Fruit fly (Drosophila melanogaster) whole organism, embryonic: ENCODE measurements around the gene CG13720.
A peak's percentile ranks its signal among the peaks of the same experiment; 100 is the strongest.

Experiments used
- B-H1 ChIP-seq: fragments of 200-800 bp; sonication (Bioruptor generic); IDR thresholded peaks from 3 replicates; pipeline ENCODE4 v1.3.6; 2022; ENCODE audit warnings: missing biosample characterization, missing genetic modification characterization
- C15 ChIP-seq: fragments of 200-800 bp; sonication (Bioruptor generic); IDR thresholded peaks from 3 replicates; pipeline ENCODE4 v1.3.6; 2022; ENCODE audit warnings: missing biosample characterization, missing genetic modification characterization
- CG11695 ChIP-seq: fragments of 200-800 bp; sonication (Bioruptor generic); IDR thresholded peaks from 3 replicates; pipeline ENCODE4 v1.3.6; 2022; ENCODE audit warnings: missing biosample characterization, missing genetic modification characterization
- CG12659 ChIP-seq: fragments of 200-800 bp; sonication (Bioruptor generic); optimal IDR thresholded peaks from 3 replicates; lab custom pipeline; 2017; ENCODE audit warnings: mild to moderate bottlenecking, missing biosample characterization, missing genetic modification reagents, missing genetic modification characterization
- CG12942 ChIP-seq: fragments of 200-800 bp; sonication (Bioruptor generic); optimal IDR thresholded peaks from 3 replicates; lab custom pipeline; 2016; ENCODE audit warnings: missing biosample characterization, missing genetic modification characterization
- CG13775 ChIP-seq: fragments of 200-800 bp; sonication (Bioruptor generic); optimal IDR thresholded peaks from 3 replicates; lab custom pipeline; 2017; ENCODE audit warnings: missing biosample characterization, mild to moderate bottlenecking, missing genetic modification characterization
- CG14860 ChIP-seq: fragments of 200-800 bp; sonication (Bioruptor generic); IDR thresholded peaks from 3 replicates; pipeline ENCODE4 v1.3.6; 2022; ENCODE audit warnings: missing biosample characterization, missing genetic modification characterization; ENCODE audit not compliant: partially characterized antibody
- CG1647 ChIP-seq: fragments of 200-800 bp; sonication (Bioruptor generic); optimal IDR thresholded peaks from 3 replicates; lab custom pipeline; 2016; ENCODE audit warnings: missing biosample characterization, missing genetic modification characterization
- CG16813 ChIP-seq: fragments of 200-800 bp; sonication (Bioruptor generic); IDR thresholded peaks from 3 replicates; pipeline ENCODE4 v1.3.6; 2022; ENCODE audit warnings: missing biosample characterization, missing genetic modification characterization; ENCODE audit not compliant: partially characterized antibody
- CG17328 ChIP-seq: fragments of 200-800 bp; sonication (Bioruptor generic); IDR thresholded peaks from 2 replicates; pipeline ENCODE4 v1.3.6; 2022; ENCODE audit warnings: missing biosample characterization, missing genetic modification characterization
- CG17568 ChIP-seq: fragments of 200-800 bp; sonication (Bioruptor generic); optimal IDR thresholded peaks from 2 replicates; lab custom pipeline; 2018; ENCODE audit warnings: missing biosample characterization, mild to moderate bottlenecking, missing genetic modification characterization, moderate library complexity
- CG30020 ChIP-seq: fragments of 200-800 bp; optimal IDR thresholded peaks from 2 replicates; lab custom pipeline; 2019; ENCODE audit warnings: missing biosample characterization, mild to moderate bottlenecking, missing genetic modification characterization, moderate library complexity
- CG30431 ChIP-seq: fragments of 200-800 bp; sonication (Bioruptor generic); optimal IDR thresholded peaks from 2 replicates; lab custom pipeline; 2017; ENCODE audit warnings: missing biosample characterization, missing genetic modification characterization
- CG3838 ChIP-seq: fragments of 200-800 bp; sonication (Bioruptor generic); optimal IDR thresholded peaks from 3 replicates; lab custom pipeline; 2016; ENCODE audit warnings: missing biosample characterization, missing genetic modification characterization
- CG7556 ChIP-seq: fragments of 200-800 bp; sonication (Bioruptor generic); optimal IDR thresholded peaks from 2 replicates; lab custom pipeline; 2017; ENCODE audit warnings: missing biosample characterization, mild to moderate bottlenecking, missing genetic modification characterization
- CG7839 ChIP-seq: fragments of 200-800 bp; sonication (Bioruptor generic); optimal IDR thresholded peaks from 3 replicates; lab custom pipeline; 2018; ENCODE audit warnings: missing biosample characterization, mild to moderate bottlenecking, missing genetic modification characterization, moderate library complexity
- CG9727 ChIP-seq: fragments of 200-800 bp; sonication (Bioruptor generic); optimal IDR thresholded peaks from 3 replicates; lab custom pipeline; 2017; ENCODE audit warnings: missing biosample characterization, mild to moderate bottlenecking, missing genetic modification characterization
- Doc3 ChIP-seq: fragments of 200-800 bp; sonication (Bioruptor generic); IDR thresholded peaks from 3 replicates; pipeline ENCODE4 v1.3.6; 2022; ENCODE audit warnings: missing biosample characterization, missing genetic modification characterization; ENCODE audit not compliant: partially characterized antibody
- E2f2 ChIP-seq: fragments of 200-800 bp; sonication (Bioruptor generic); IDR thresholded peaks from 2 replicates; pipeline ENCODE4 v1.3.6; 2022; ENCODE audit warnings: missing biosample characterization, missing genetic modification characterization
- Fer1 ChIP-seq: fragments of 200-800 bp; sonication (Bioruptor generic); optimal IDR thresholded peaks from 2 replicates; lab custom pipeline; 2017; ENCODE audit warnings: missing biosample characterization, mild to moderate bottlenecking, missing genetic modification characterization
- GATAe ChIP-seq: fragments of 200-800 bp; sonication (Bioruptor generic); conservative IDR thresholded peaks from 2 replicates; pipeline ENCODE4 v1.3.6; 2022; ENCODE audit warnings: missing biosample characterization, missing genetic modification characterization
- Hey ChIP-seq: fragments of 200-800 bp; sonication (Bioruptor generic); optimal IDR thresholded peaks from 3 replicates; lab custom pipeline; 2018; ENCODE audit warnings: missing biosample characterization, mild to moderate bottlenecking, missing genetic modification characterization
- Hsf ChIP-seq: fragments of 200-800 bp; sonication (Bioruptor generic); optimal IDR thresholded peaks from 3 replicates; lab custom pipeline; 2016; ENCODE audit warnings: missing biosample characterization, missing genetic modification characterization
- MESR4 ChIP-seq: fragments of 200-800 bp; sonication (Bioruptor generic); optimal IDR thresholded peaks from 2 replicates; lab custom pipeline; 2018; ENCODE audit warnings: missing biosample characterization, mild to moderate bottlenecking, missing genetic modification characterization, moderate library complexity
- MTF-1 ChIP-seq: fragments of 200-800 bp; sonication (Bioruptor generic); optimal IDR thresholded peaks from 2 replicates; lab custom pipeline; 2018; ENCODE audit warnings: missing biosample characterization, mild to moderate bottlenecking, missing genetic modification characterization, borderline replicate concordance
- NC2α ChIP-seq: fragments of 200-800 bp; sonication (Bioruptor generic); optimal IDR thresholded peaks from 2 replicates; lab custom pipeline; 2016; ENCODE audit warnings: missing biosample characterization, missing genetic modification characterization
- bsh ChIP-seq, 2 experiments: fragments of 200-800 bp; sonication (Bioruptor generic); optimal IDR thresholded peaks; 2 replicates each; lab custom pipeline; 2017 to 2018; ENCODE audit warnings: mild to moderate bottlenecking in 2 of 2, missing biosample characterization in 2 of 2, missing genetic modification characterization in 2 of 2, moderate library complexity in 1 of 2
- cad ChIP-seq: fragments of >200 bp; optimal IDR thresholded peaks from 2 replicates; lab custom pipeline; 2017; ENCODE audit warnings: missing biosample characterization, missing genetic modification characterization
- insv ChIP-seq, 2 experiments: fragments of 200-800 bp; sonication (Bioruptor generic); optimal IDR thresholded peaks; 3 replicates each; lab custom pipeline; 2016 to 2018; ENCODE audit warnings: missing biosample characterization in 2 of 2, missing genetic modification characterization in 2 of 2
- jumu ChIP-seq: fragments of 200-800 bp; sonication (Bioruptor generic); optimal IDR thresholded peaks from 3 replicates; lab custom pipeline; 2016; ENCODE audit warnings: missing biosample characterization, missing genetic modification characterization
- lov ChIP-seq, 2 experiments: fragments of 200-800 bp in 1 of 2; fragments of >200 bp in 1 of 2; sonication (Bioruptor generic) in 1 of 2; IDR thresholded peaks in 1 of 2; optimal IDR thresholded peaks in 1 of 2; 2 replicates in 1 of 2; 3 replicates in 1 of 2; pipeline versions ENCODE4 v1.3.6 to Lab custom; 2017 to 2022; ENCODE audit warnings: missing biosample characterization in 1 of 2, missing genetic modification characterization in 1 of 2
- maf-S ChIP-seq: fragments of 200-800 bp; sonication (Bioruptor generic); optimal IDR thresholded peaks from 2 replicates; lab custom pipeline; 2016; ENCODE audit warnings: missing biosample characterization, missing genetic modification characterization
- mam ChIP-seq: fragments of 200-800 bp; sonication (Bioruptor generic); optimal IDR thresholded peaks from 3 replicates; lab custom pipeline; 2016; ENCODE audit warnings: missing biosample characterization, missing genetic modification characterization
- mld ChIP-seq: fragments of 200-800 bp; sonication (Bioruptor generic); IDR thresholded peaks from 3 replicates; pipeline ENCODE4 v1.3.6; 2022; ENCODE audit warnings: missing biosample characterization, missing genetic modification characterization; ENCODE audit not compliant: partially characterized antibody
- oc ChIP-seq: fragments of 200-800 bp; sonication (Bioruptor generic); optimal IDR thresholded peaks from 2 replicates; lab custom pipeline; 2018; ENCODE audit warnings: missing biosample characterization, mild to moderate bottlenecking, missing genetic modification characterization, moderate library complexity
- onecut ChIP-seq: fragments of 200-800 bp; sonication (Bioruptor generic); IDR thresholded peaks from 2 replicates; pipeline ENCODE4 v1.3.6; 2022; ENCODE audit warnings: missing biosample characterization, missing genetic modification characterization
- prd ChIP-seq, 3 experiments: fragments of >200 bp in 2 of 3; fragments of 200-800 bp in 1 of 3; sonication (Bioruptor generic) in 1 of 3; optimal IDR thresholded peaks in 2 of 3; IDR thresholded peaks in 1 of 3; 2 replicates in 2 of 3; 3 replicates in 1 of 3; pipeline versions ENCODE4 v1.3.6 to Lab custom; 2017 to 2022; ENCODE audit warnings: missing biosample characterization in 1 of 3, missing genetic modification characterization in 1 of 3
- pros ChIP-seq: fragments of 200-800 bp; sonication (Bioruptor generic); optimal IDR thresholded peaks from 3 replicates; lab custom pipeline; 2019; ENCODE audit warnings: missing biosample characterization, mild to moderate bottlenecking, missing genetic modification characterization, moderate library complexity
- pzg ChIP-seq: fragments of 200-800 bp; sonication (Bioruptor generic); optimal IDR thresholded peaks from 3 replicates; lab custom pipeline; 2018; ENCODE audit warnings: missing biosample characterization, mild to moderate bottlenecking, missing genetic modification characterization, moderate library complexity
- ranshi ChIP-seq: fragments of 200-800 bp; sonication (Bioruptor generic); IDR thresholded peaks from 2 replicates; pipeline ENCODE4 v1.3.6; 2022; ENCODE audit warnings: missing biosample characterization, missing genetic modification characterization
- seq ChIP-seq: fragments of 200-800 bp; sonication (Bioruptor generic); IDR thresholded peaks from 2 replicates; pipeline ENCODE4 v1.3.6; 2022; ENCODE audit warnings: missing biosample characterization, missing genetic modification characterization
- slp2 ChIP-seq: fragments of 200-800 bp; sonication (Bioruptor generic); optimal IDR thresholded peaks from 2 replicates; lab custom pipeline; 2016; ENCODE audit warnings: missing biosample characterization, missing genetic modification characterization
- sob ChIP-seq: fragments of 200-800 bp; sonication (Bioruptor generic); IDR thresholded peaks from 2 replicates; pipeline ENCODE4 v1.3.6; 2022; ENCODE audit warnings: missing biosample characterization, missing genetic modification characterization
- trem ChIP-seq: fragments of 200-800 bp; optimal IDR thresholded peaks from 3 replicates; lab custom pipeline; 2019; ENCODE audit warnings: missing biosample characterization, mild to moderate bottlenecking, missing genetic modification characterization, moderate library complexity
- trh ChIP-seq: fragments of 200-800 bp; sonication (Bioruptor generic); optimal IDR thresholded peaks from 2 replicates; lab custom pipeline; 2016; ENCODE audit warnings: missing biosample characterization, missing genetic modification characterization
- twi ChIP-seq: fragments of 200-800 bp; optimal IDR thresholded peaks from 2 replicates; lab custom pipeline; 2019; ENCODE audit warnings: missing biosample characterization, mild to moderate bottlenecking, missing genetic modification characterization, moderate library complexity
- zfh2 ChIP-seq: fragments of 200-800 bp; sonication (Bioruptor generic); optimal IDR thresholded peaks from 2 replicates; lab custom pipeline; 2016; ENCODE audit warnings: missing biosample characterization, missing genetic modification characterization

The CG13720 gene

DNA sequence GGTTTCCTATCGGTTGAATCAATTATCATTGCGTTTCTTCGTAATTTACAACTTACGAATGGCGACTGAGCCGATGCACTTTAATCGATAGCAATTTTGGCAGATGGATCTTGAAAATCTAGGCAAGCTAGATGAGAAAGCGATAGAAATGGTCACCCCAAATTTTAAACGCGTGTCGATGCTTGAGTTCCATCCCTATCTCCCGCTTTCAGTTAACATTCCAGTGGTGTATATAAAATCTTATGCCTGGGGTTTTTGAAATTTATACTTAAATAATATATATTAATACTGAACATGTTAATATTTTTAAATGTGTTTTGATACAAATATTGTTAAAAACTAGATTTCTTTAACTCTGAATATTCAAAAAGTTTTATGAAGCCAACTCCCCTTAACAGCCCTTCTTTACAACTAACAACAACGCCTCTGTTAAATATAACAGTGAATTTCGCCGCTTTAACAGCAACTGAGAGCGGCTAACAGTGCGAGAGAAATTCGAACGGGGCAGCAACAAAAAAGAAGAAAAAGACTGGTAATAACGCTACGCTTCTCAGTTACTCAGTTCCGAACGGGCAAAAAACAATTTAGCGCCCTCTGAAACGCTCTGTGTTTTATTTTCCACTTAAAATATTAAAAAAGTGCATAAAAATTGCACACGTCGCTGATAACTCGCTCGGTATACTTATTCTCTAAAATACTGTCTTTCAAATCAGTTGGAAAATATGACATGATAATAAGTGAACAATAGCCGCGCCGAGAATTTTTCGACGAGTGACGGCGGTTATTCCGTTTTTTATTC, 41.5 kb upstream of the CG13720 start, which contains the start of gene CG11357 (continued):
- TF ChIP-seq Fer1 (GFP tag; lab: Kevin White, UChicago) = peak; percentile 99
- TF ChIP-seq bsh (GFP tag; optimal IDR thresholded peaks at IDR 0.05; lab: Kevin White, UChicago) = peak; percentile 97 to 99
- peak; percentile 72 for TF ChIP-seq CG16813 (GFP tag; lab: Robert Waterston, UW)
- TF ChIP-seq E2f2 (GFP tag; lab: Robert Waterston, UW) = peak; percentile 90
- peak; percentile 69 for TF ChIP-seq MESR4 (GFP tag; lab: Kevin White, UChicago)
- TF ChIP-seq MTF-1 (GFP tag; lab: Kevin White, UChicago) = peak; percentile 96
- peak; percentile 83 for TF ChIP-seq Hey
- peak; percentile 99 for TF ChIP-seq oc (tag; lab: Kevin White, UChicago)
- TF ChIP-seq maf-S (GFP tag; lab: Kevin White, UChicago) = peak; percentile 66
- TF ChIP-seq slp2 = peak; percentile 81
- peak; percentile 97 for TF ChIP-seq C15 (GFP tag; lab: Robert Waterston, UW)
- TF ChIP-seq Hsf (GFP tag; lab: Kevin White, UChicago) = peak; percentile 88
- peak; percentile 97 for TF ChIP-seq CG13775 (GFP tag; lab: Kevin White, UChicago)
- peak; percentile 69 for TF ChIP-seq CG14860 (GFP tag; lab: Robert Waterston, UW)
- peak; percentile 99 for TF ChIP-seq CG11695 (GFP tag; lab: Robert Waterston, UW)
- peak; percentile 99 for TF ChIP-seq sob (GFP tag; lab: Robert Waterston, UW)
- peak; percentile 99 for TF ChIP-seq CG7556 (GFP tag; lab: Kevin White, UChicago)
- TF ChIP-seq prd (optimal IDR thresholded peaks at IDR 0.05; lab: Kevin White, UChicago) = no peak
- TF ChIP-seq prd (GFP tag; IDR thresholded peaks at IDR 0.05; lab: Robert Waterston, UW) = peak; percentile 99
- TF ChIP-seq onecut = peak; percentile 96
- TF ChIP-seq jumu = peak; percentile 66
- TF ChIP-seq CG30020 (tag; lab: Kevin White, UChicago) = peak; percentile 88
- TF ChIP-seq CG17328 (GFP tag; lab: Robert Waterston, UW) = peak; percentile 98
- TF ChIP-seq mld (GFP tag; lab: Robert Waterston, UW) = peak; percentile 74; the same call in 2 of the 3 replicates
- TF ChIP-seq mam = peak; percentile 86
- peak; percentile 99 for TF ChIP-seq CG12659 (GFP tag; lab: Kevin White, UChicago)
- peak; percentile 80 for TF ChIP-seq CG1647 (GFP tag; lab: Kevin White, UChicago)
- peak; percentile 83 for TF ChIP-seq zfh2 (GFP tag; lab: Kevin White, UChicago)
- TF ChIP-seq cad (GFP tag; lab: Kevin White, UChicago) = no peak
- TF ChIP-seq B-H1 (GFP tag; lab: Robert Waterston, UW) = peak; percentile 98
- TF ChIP-seq Doc3 (GFP tag; lab: Robert Waterston, UW) = peak; percentile 74
- TF ChIP-seq ranshi (GFP tag; lab: Robert Waterston, UW) = peak; percentile 99
- peak; percentile 98 for TF ChIP-seq GATAe (GFP tag; lab: Robert Waterston, UW)
- TF ChIP-seq twi (tag; lab: Kevin White, UChicago) = peak; percentile 97
- peak; percentile 99 for TF ChIP-seq CG7839 (tag; lab: Kevin White, UChicago)
- TF ChIP-seq CG30431 = peak; percentile 88
- TF ChIP-seq CG17568 (GFP tag; lab: Kevin White, UChicago) = peak; percentile 98
- TF ChIP-seq lov (optimal IDR thresholded peaks at IDR 0.05; lab: Kevin White, UChicago) = no peak
- TF ChIP-seq lov (GFP tag; IDR thresholded peaks at IDR 0.05; lab: Robert Waterston, UW) = peak; percentile 97
- peak; percentile 91 for TF ChIP-seq CG3838 (GFP tag; lab: Kevin White, UChicago)
- TF ChIP-seq pros (GFP tag; lab: Kevin White, UChicago) = peak; percentile 53
- TF ChIP-seq trem (tag; lab: Kevin White, UChicago) = peak; percentile 97
- TF ChIP-seq pzg = peak; percentile 50
- TF ChIP-seq CG12942 (GFP tag; lab: Kevin White, UChicago) = peak; percentile 97
- TF ChIP-seq trh (GFP tag; lab: Kevin White, UChicago) = peak; percentile 94
- TF ChIP-seq insv (GFP tag; optimal IDR thresholded peaks at IDR 0.05; lab: Kevin White, UChicago) = peak in 1 of 2 experiments; percentile 81
- TF ChIP-seq CG9727 (GFP tag; lab: Kevin White, UChicago) = peak; percentile 99
- peak; percentile 64 for TF ChIP-seq NC2α (GFP tag; lab: Kevin White, UChicago)
- peak; percentile 98 for TF ChIP-seq seq (GFP tag; lab: Robert Waterston, UW)
